Fruit fly (Drosophila melanogaster): ENCODE data around the gene Nlp.

dm6 chr3R:30012602-30013489 is 8.3 kb downstream of the Nlp start:
- TF ChIP-seq CG7045 (GFP tag; optimal IDR thresholded peaks at IDR 0.05): peak; percentile 16
- TF ChIP-seq CG14711 (tag; optimal IDR thresholded peaks at IDR 0.05): no peak
- TF ChIP-seq CG33017 (tag; optimal IDR thresholded peaks at IDR 0.05): no peak
- no peak for TF ChIP-seq Hr96 (GFP tag; optimal IDR thresholded peaks at IDR 0.05)
- TF ChIP-seq cnc (optimal IDR thresholded peaks at IDR 0.05): no peak
- TF ChIP-seq CG5204 (GFP tag; optimal IDR thresholded peaks at IDR 0.05): no peak
- TF ChIP-seq tj (GFP tag; optimal IDR thresholded peaks at IDR 0.05): peak; percentile 22
- peak; percentile 8 for TF ChIP-seq Crg-1 (GFP tag; optimal IDR thresholded peaks at IDR 0.05)
- no peak for TF ChIP-seq CG1620 (GFP tag; optimal IDR thresholded peaks at IDR 0.05)
- TF ChIP-seq CG12768 (GFP tag; optimal IDR thresholded peaks at IDR 0.05): peak; percentile 37
- peak; percentile 87 for TF ChIP-seq cic (GFP tag; optimal IDR thresholded peaks at IDR 0.05)
